Fruit fly (Drosophila melanogaster): ENCODE measurements around the gene CG33229.

DNA sequence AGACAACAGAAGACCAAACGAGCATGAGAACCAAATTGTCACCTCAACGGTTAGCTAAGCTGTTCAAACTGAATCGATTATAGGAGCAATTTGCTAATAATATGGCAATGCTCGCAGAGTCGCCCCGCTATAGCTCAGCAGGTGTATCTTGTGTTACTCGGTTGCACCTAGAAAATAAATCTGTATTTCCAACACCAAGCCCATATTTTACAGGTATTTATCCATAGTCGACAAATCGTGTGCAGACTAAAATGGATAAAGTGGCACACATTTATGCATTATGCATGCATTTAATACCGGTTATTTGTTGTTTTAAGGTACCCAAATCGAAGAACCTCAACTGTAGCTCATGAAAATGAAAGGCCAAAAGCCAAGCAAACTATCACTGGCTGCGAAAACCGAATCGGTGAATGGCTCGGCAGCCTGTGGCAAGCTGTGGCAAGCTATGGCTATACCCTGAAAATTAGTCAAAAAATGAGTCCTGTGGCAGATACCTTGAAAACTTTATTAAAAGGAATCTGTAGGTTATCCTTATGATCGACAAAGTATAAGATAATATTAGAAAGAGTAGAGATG is 44.7 kb upstream of the CG33229 start, which contains the start of gene Vdup1:
- TF ChIP-seq E2f2 (GFP tag; IDR thresholded peaks at IDR 0.05), result no peak
- TF ChIP-seq insv (GFP tag; optimal IDR thresholded peaks at IDR 0.05), result no peak
- no peak for TF ChIP-seq CG3163 (GFP tag; optimal IDR thresholded peaks at IDR 0.05)
- TF ChIP-seq Hmx (GFP tag; optimal IDR thresholded peaks at IDR 0.05), result no peak
- no peak for TF ChIP-seq eve (GFP tag; optimal IDR thresholded peaks at IDR 0.05)
- no peak for TF ChIP-seq CG17829 (tag; optimal IDR thresholded peaks at IDR 0.05)
- TF ChIP-seq CG9932 (GFP tag; IDR thresholded peaks at IDR 0.05), result no peak

Data from whole organism, embryonic.